Worm (Caenorhabditis elegans) whole organism, late embryonic: ENCODE results near the gene Y73B6BL.270.
"Not testable (repeated sequence)": the region's sequence is repeated elsewhere in the genome, so short reads cannot be mapped to it uniquely, and the experiment has no call there.

Experiments
- C08G9.2 ChIP-seq: sonication (generic microtip); optimal IDR thresholded peaks from 2 replicates; lab custom pipeline; 2016; ENCODE audit warnings: mild to moderate bottlenecking, missing genetic modification characterization, moderate library complexity, missing compliant biosample characterization
- F13H6.1 ChIP-seq: sonication (generic microtip); optimal IDR thresholded peaks from 2 replicates; lab custom pipeline; 2016; ENCODE audit warnings: missing genetic modification characterization, missing compliant biosample characterization
- K02D7.2 ChIP-seq: sonication (generic microtip); optimal IDR thresholded peaks from 2 replicates; lab custom pipeline; 2017; ENCODE audit warnings: mild to moderate bottlenecking, missing genetic modification characterization, missing compliant biosample characterization
- K09A11.1 ChIP-seq: sonication (generic microtip); optimal IDR thresholded peaks from 2 replicates; lab custom pipeline; 2017; ENCODE audit warnings: antibody characterized with exemption, mild to moderate bottlenecking, missing genetic modification characterization, missing compliant biosample characterization; ENCODE audit not compliant: insufficient read depth
- ahr-1 ChIP-seq: sonication (generic microtip); optimal IDR thresholded peaks from 2 replicates; lab custom pipeline; 2016; ENCODE audit warnings: missing genetic modification characterization, missing compliant biosample characterization
- ama-1 ChIP-seq: fragments of 150-350 bp; optimal IDR thresholded peaks from 2 replicates; lab custom pipeline; 2014
- ceh-18 ChIP-seq: sonication (generic microtip); optimal IDR thresholded peaks from 2 replicates; lab custom pipeline; 2016; ENCODE audit warnings: missing genetic modification characterization, missing compliant biosample characterization
- ceh-31 ChIP-seq: sonication (generic microtip); optimal IDR thresholded peaks from 2 replicates; lab custom pipeline; 2016; ENCODE audit warnings: missing genetic modification characterization, missing compliant biosample characterization
- ceh-34 ChIP-seq: sonication (generic microtip); optimal IDR thresholded peaks from 2 replicates; lab custom pipeline; 2016; ENCODE audit warnings: mild to moderate bottlenecking, missing genetic modification characterization, missing compliant biosample characterization
- ceh-6 ChIP-seq: fragments of 200-800 bp; sonication (Bioruptor generic); optimal IDR thresholded peaks from 2 replicates; lab custom pipeline; 2018; ENCODE audit warnings: mild to moderate bottlenecking, missing genetic modification characterization, missing compliant biosample characterization
- ceh-9 ChIP-seq: sonication (generic microtip); optimal IDR thresholded peaks from 2 replicates; lab custom pipeline; 2016; ENCODE audit warnings: mild to moderate bottlenecking, missing genetic modification characterization, inconsistent platforms, missing compliant biosample characterization
- dmd-4 ChIP-seq: sonication (generic microtip); optimal IDR thresholded peaks from 2 replicates; lab custom pipeline; 2016; ENCODE audit warnings: borderline replicate concordance, missing genetic modification characterization, missing compliant biosample characterization
- elt-2 ChIP-seq: sonication (generic microtip); optimal IDR thresholded peaks from 2 replicates; lab custom pipeline; 2016; ENCODE audit warnings: missing genetic modification reagents, missing genetic modification characterization, missing compliant biosample characterization
- elt-4 ChIP-seq: sonication (generic microtip); optimal IDR thresholded peaks from 2 replicates; lab custom pipeline; 2016; ENCODE audit warnings: missing genetic modification characterization, missing compliant biosample characterization
- fax-1 ChIP-seq: sonication (generic microtip); optimal IDR thresholded peaks from 2 replicates; lab custom pipeline; 2016; ENCODE audit warnings: missing genotype, missing genetic modification characterization, missing compliant biosample characterization
- fkh-10 ChIP-seq: fragments of 150-350 bp; optimal IDR thresholded peaks from 2 replicates; lab custom pipeline; 2014; ENCODE audit warnings: missing biosample characterization, missing genetic modification reagents, missing genetic modification characterization
- gmeb-2 ChIP-seq: sonication (generic microtip); optimal IDR thresholded peaks from 2 replicates; lab custom pipeline; 2016; ENCODE audit warnings: missing genetic modification characterization, inconsistent platforms, missing compliant biosample characterization
- hlh-15 ChIP-seq: sonication (generic microtip); optimal IDR thresholded peaks from 2 replicates; lab custom pipeline; 2016; ENCODE audit warnings: missing genetic modification characterization, missing compliant biosample characterization
- hlh-30 ChIP-seq: sonication (generic microtip); optimal IDR thresholded peaks from 2 replicates; lab custom pipeline; 2017; ENCODE audit warnings: antibody characterized with exemption, missing genetic modification characterization, missing compliant biosample characterization; ENCODE audit not compliant: insufficient read depth
- nfya-1 ChIP-seq: sonication (generic microtip); optimal IDR thresholded peaks from 2 replicates; lab custom pipeline; 2017; ENCODE audit warnings: missing genetic modification characterization, mild to moderate bottlenecking, missing compliant biosample characterization, antibody characterized with exemption, moderate library complexity
- nhr-11 ChIP-seq: fragments of 150-350 bp; optimal IDR thresholded peaks from 2 replicates; lab custom pipeline; 2014; ENCODE audit warnings: missing biosample characterization, missing genetic modification characterization
- npax-4 ChIP-seq: sonication (generic microtip); optimal IDR thresholded peaks from 2 replicates; lab custom pipeline; 2016; ENCODE audit warnings: missing genetic modification characterization, missing compliant biosample characterization
- odd-2 ChIP-seq: sonication (generic microtip); optimal IDR thresholded peaks from 2 replicates; lab custom pipeline; 2017; ENCODE audit warnings: antibody characterized with exemption, mild to moderate bottlenecking, missing genetic modification characterization, missing compliant biosample characterization
- pat-9 ChIP-seq: fragments of 200-800 bp; sonication (Bioruptor generic); optimal IDR thresholded peaks from 2 replicates; lab custom pipeline; 2018; ENCODE audit warnings: mild to moderate bottlenecking, missing genetic modification characterization, moderate library complexity, missing compliant biosample characterization
- pha-2 ChIP-seq: sonication (generic microtip); optimal IDR thresholded peaks from 2 replicates; lab custom pipeline; 2017; ENCODE audit warnings: mild to moderate bottlenecking, missing genetic modification characterization, missing compliant biosample characterization
- pha-4 ChIP-seq: fragments of 150-350 bp; optimal IDR thresholded peaks from 2 replicates; lab custom pipeline; 2018; ENCODE audit warnings: missing biosample characterization, missing genetic modification reagents, missing genetic modification characterization
- pqm-1 ChIP-seq: sonication (generic microtip); optimal IDR thresholded peaks from 2 replicates; lab custom pipeline; 2016; ENCODE audit warnings: missing genetic modification characterization, missing compliant biosample characterization
- sox-2 ChIP-seq: fragments of 200-800 bp; sonication (Bioruptor generic); IDR thresholded peaks from 2 replicates; pipeline ENCODE4 v1.3.6; 2022; ENCODE audit warnings: missing genetic modification reagents, missing genetic modification characterization, missing compliant biosample characterization
- sox-4 ChIP-seq: sonication (generic microtip); optimal IDR thresholded peaks from 2 replicates; lab custom pipeline; 2017; ENCODE audit warnings: mild to moderate bottlenecking, missing genetic modification characterization, inconsistent platforms, missing compliant biosample characterization
- syd-9 ChIP-seq: sonication (generic microtip); optimal IDR thresholded peaks from 2 replicates; lab custom pipeline; 2016; ENCODE audit warnings: mild to moderate bottlenecking, missing genetic modification characterization, moderate library complexity, missing compliant biosample characterization
- tbx-2 ChIP-seq: sonication (generic microtip); optimal IDR thresholded peaks from 2 replicates; lab custom pipeline; 2016; ENCODE audit warnings: missing genetic modification characterization, missing compliant biosample characterization
- unc-42 ChIP-seq: sonication (generic microtip); optimal IDR thresholded peaks from 2 replicates; lab custom pipeline; 2016; ENCODE audit warnings: missing genotype, missing genetic modification characterization, missing compliant biosample characterization

Y73B6BL.270 gene

DNA sequence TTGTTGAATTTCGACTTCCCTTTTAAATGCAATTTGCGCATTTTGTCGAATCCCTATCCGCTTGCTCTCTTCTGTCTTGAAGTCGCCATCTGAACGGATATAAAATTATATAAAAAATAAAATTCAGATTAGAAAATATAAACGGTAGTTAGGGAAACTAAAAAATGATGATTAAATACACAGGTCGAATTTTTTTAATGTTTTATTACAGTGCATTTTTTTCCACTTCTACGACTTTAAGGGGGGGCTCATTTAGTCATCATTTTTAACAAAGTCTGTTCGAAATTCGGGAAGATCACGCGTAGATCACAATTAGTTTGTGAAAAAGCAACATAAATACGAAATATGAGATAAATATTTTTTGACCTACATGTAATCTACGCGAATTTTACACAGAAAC lies 22.3 kb upstream of the Y73B6BL.270 start, which contains the start of gene Y73B6BL.14:
Gene Y73B6BL.14, minus strand, starts transcription at position 101 of the 400 bp plus-strand sequence.
- no peak for TF ChIP-seq fkh-10 (GFP tag; lab: Kevin White, UChicago)
- no peak for TF ChIP-seq elt-2
- TF ChIP-seq ama-1 = no peak
- no peak for TF ChIP-seq tbx-2 (tag; lab: Kevin White, UChicago)
- TF ChIP-seq nhr-11 (tag; lab: Kevin White, UChicago) = no peak
- TF ChIP-seq pat-9 (tag; lab: Kevin White, UChicago) = no peak
- TF ChIP-seq odd-2 (tag; lab: Kevin White, UChicago) = no peak
- no peak for TF ChIP-seq ceh-18
- TF ChIP-seq hlh-30 = no peak
- TF ChIP-seq sox-2 (GFP tag; lab: Robert Waterston, UW) = no peak
- TF ChIP-seq ahr-1 (tag; lab: Kevin White, UChicago) = no peak
- no peak for TF ChIP-seq npax-4 (tag; lab: Kevin White, UChicago)
- no peak for TF ChIP-seq ceh-9 (tag; lab: Kevin White, UChicago)
- TF ChIP-seq gmeb-2 (tag; lab: Kevin White, UChicago) = no peak
- no peak for TF ChIP-seq K02D7.2

- not testable (repeated sequence) for TF ChIP-seq dmd-4, gmeb-2, odd-2 (tag; lab: Kevin White, UChicago)
- TF ChIP-seq, all 69 proteins: peak for 0; not testable (repeated sequence) for 69
These were observed 17.9 kb upstream of the Y73B6BL.270 start, which contains the start of gene Y73B6BL.289 for ce11 chrIV:6347213-6347612. Gene Y73B6BL.289 (plus strand): TSS chrIV:6347513.

DNA sequence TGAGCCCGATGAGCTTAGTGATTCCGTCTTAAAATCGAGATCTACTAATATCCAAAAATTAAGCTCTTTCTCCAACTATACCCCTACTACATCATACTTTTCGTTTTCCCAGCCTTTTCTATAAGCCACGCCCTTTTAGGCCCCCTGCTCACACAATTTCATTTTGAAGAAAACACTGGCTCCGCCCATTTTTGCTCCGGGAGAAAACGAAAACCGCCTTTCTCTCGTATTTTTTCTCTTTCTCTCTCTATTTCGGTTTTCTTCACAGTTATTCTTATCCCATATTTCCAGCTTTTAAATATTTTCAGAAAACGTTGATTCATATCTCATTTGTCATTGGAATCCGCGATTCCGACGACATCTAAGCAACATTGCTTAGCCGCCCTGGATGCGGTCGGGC lies 3.5 kb upstream of the Y73B6BL.270 start, which contains the start of gene Y73B6BL.47:
Gene Y73B6BL.47, plus strand, starts transcription at position 301 of the 400 bp plus-strand sequence.
- no peak for TF ChIP-seq pqm-1 (tag; lab: Kevin White, UChicago)
- TF ChIP-seq unc-42 (tag; lab: Kevin White, UChicago) = peak; percentile 13
- TF ChIP-seq, all 69 proteins: peak for 1

- no peak for TF ChIP-seq sox-4 (tag; lab: Kevin White, UChicago)
- TF ChIP-seq syd-9 (tag; lab: Kevin White, UChicago) = no peak
- TF ChIP-seq pha-2 (tag; lab: Kevin White, UChicago) = no peak
- no peak for TF ChIP-seq elt-4
- no peak for TF ChIP-seq K09A11.1 (tag; lab: Kevin White, UChicago)
- TF ChIP-seq unc-42 (tag; lab: Kevin White, UChicago) = peak; percentile 90
These were observed 1.5 kb upstream of the Y73B6BL.270 start for ce11 chrIV:6363604-6364003.

- no peak for TF ChIP-seq nfya-1 (tag; lab: Kevin White, UChicago)
- TF ChIP-seq ama-1 = no peak
- TF ChIP-seq fkh-10 (GFP tag; lab: Kevin White, UChicago) = peak; percentile 36
- TF ChIP-seq elt-2 = no peak
- peak; percentile 94 for TF ChIP-seq unc-42 (tag; lab: Kevin White, UChicago)
These were observed 887 bp downstream of the Y73B6BL.270 start for ce11 chrIV:6366032-6366431.

DNA sequence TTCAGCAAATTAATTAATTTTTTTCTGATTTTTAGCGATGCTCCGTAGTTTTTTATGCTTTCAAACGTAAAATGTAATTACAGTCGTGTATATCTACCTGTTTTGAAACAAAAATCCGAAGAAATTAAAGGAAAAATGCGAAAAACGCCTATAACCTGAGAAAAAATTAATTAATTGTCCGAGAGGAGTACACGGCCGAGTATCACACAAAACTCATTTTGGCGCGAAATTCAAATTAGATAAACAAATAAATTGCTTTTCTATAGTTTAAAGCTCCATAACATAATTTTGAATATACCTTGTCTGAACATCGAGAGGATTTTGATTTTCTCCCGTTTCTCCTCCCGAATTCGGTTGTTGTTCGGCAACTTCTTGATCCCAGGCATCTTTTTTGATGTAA lies 4.3 kb downstream of the Y73B6BL.270 start:
- TF ChIP-seq C08G9.2 (tag; lab: Kevin White, UChicago) = peak; percentile 42
- no peak for TF ChIP-seq fax-1 (tag; lab: Kevin White, UChicago)
- peak; percentile 43 for TF ChIP-seq unc-42 (tag; lab: Kevin White, UChicago)
- no peak for TF ChIP-seq hlh-30
- TF ChIP-seq tbx-2 (tag; lab: Kevin White, UChicago) = peak; percentile 13
- TF ChIP-seq gmeb-2 (tag; lab: Kevin White, UChicago) = no peak
- peak; percentile 56 for TF ChIP-seq ceh-31 (tag; lab: Kevin White, UChicago)
- TF ChIP-seq npax-4 (tag; lab: Kevin White, UChicago) = no peak

DNA sequence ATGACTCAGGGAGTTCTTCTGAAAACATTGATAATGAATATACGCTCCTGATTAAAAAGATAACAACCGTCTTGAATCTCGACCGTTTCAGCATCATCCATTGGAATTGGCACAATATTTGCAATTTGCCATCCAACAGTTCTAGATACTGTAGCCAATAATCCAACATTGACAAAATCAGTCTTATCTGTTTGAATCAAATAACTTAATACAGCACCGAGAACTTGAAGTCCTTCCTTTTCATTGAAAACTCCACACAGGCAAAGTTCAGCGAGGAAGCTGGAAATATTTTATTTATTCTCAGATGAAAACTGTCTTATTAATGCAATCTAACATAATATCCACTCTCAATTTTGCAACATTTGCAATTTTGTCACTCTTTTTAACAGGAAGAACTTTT lies 7.1 kb downstream of the Y73B6BL.270 start:
- no peak for TF ChIP-seq ceh-31 (tag; lab: Kevin White, UChicago)
- no peak for TF ChIP-seq hlh-15 (tag; lab: Kevin White, UChicago)
- no peak for TF ChIP-seq C08G9.2 (tag; lab: Kevin White, UChicago)
- TF ChIP-seq ceh-6 (GFP tag; lab: Kevin White, UChicago) = no peak
- no peak for TF ChIP-seq elt-4
- TF ChIP-seq F13H6.1 (tag; lab: Kevin White, UChicago) = no peak
- TF ChIP-seq pha-4 (tag; lab: Kevin White, UChicago) = no peak
- TF ChIP-seq sox-2 (GFP tag; lab: Robert Waterston, UW) = no peak
- no peak for TF ChIP-seq ceh-34 (tag; lab: Kevin White, UChicago)
